Worm (Caenorhabditis elegans): Measurements from ENCODE around the gene clec-31.

ce11 chrV:16880054-16880453, 22.2 kb upstream of the clec-31 start, which contains the start of gene F09C6.3:
- TF ChIP-seq ref-1 (GFP tag; conservative IDR thresholded peaks at IDR 0.05) (no peak), T22C8.4 (GFP tag; IDR thresholded peaks at IDR 0.05) (no peak), ztf-29 (GFP tag; IDR thresholded peaks at IDR 0.05) (no peak), klf-2 (GFP tag; conservative IDR thresholded peaks at IDR 0.05) (no peak)

All from whole organism, midembryonic.